Fruit fly (Drosophila melanogaster): ENCODE measurements around the gene Cp7Fb.

Gene Cp7Fb

DNA sequence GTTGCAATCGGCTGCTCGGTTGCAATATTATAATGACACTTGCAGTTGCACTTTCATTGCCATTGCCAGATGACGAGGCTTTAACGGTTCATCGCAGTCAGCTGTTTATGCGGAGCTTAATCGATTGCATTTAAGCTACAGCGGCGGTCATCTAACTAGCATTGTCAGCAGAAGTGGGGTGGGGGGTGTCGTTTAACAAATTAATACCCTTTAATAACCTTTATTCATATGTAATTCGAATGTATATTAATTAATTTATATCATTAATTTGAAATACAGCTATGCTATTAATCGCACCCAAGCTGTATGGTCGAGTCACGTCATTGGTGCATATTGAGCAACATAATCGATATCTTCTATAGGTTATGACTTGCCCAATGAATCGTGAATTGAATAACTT, 19.2 kb downstream of the Cp7Fb start (continued):
- TF ChIP-seq nerfin-1 (tag; optimal IDR thresholded peaks at IDR 0.05), result peak; percentile 72
- no peak for TF ChIP-seq CG16813 (GFP tag; IDR thresholded peaks at IDR 0.05; ENCODE audit: partially characterized antibody)
- peak; percentile 5 for TF ChIP-seq CG18476 (GFP tag; optimal IDR thresholded peaks at IDR 0.05)
- TF ChIP-seq CG12659 (GFP tag; optimal IDR thresholded peaks at IDR 0.05), result peak; percentile 55
- TF ChIP-seq ara (GFP tag; IDR thresholded peaks at IDR 0.05), result peak; percentile 77
- peak; percentile 3 for TF ChIP-seq CG10274 (GFP tag; optimal IDR thresholded peaks at IDR 0.05)
- TF ChIP-seq bab2 (GFP tag; optimal IDR thresholded peaks at IDR 0.05), result no peak
- peak; percentile 85; the same call in 2 of the 3 replicates for TF ChIP-seq ken (GFP tag; IDR thresholded peaks at IDR 0.05)
- no peak for TF ChIP-seq Bteb2 (GFP tag; optimal IDR thresholded peaks at IDR 0.05)
- no peak for TF ChIP-seq Usf (GFP tag; optimal IDR thresholded peaks at IDR 0.05)
- peak; percentile 66 for TF ChIP-seq CG10959 (GFP tag; IDR thresholded peaks at IDR 0.05)
- peak; percentile 55 for TF ChIP-seq nau (GFP tag; optimal IDR thresholded peaks at IDR 0.05)
- peak; percentile 61 for TF ChIP-seq CG3847 (GFP tag; IDR thresholded peaks at IDR 0.05)
- TF ChIP-seq CG7556 (GFP tag; optimal IDR thresholded peaks at IDR 0.05), result peak; percentile 42
- TF ChIP-seq Drgx (GFP tag; IDR thresholded peaks at IDR 0.05), result peak; percentile 88
- no peak for TF ChIP-seq CG2120 (GFP tag; optimal IDR thresholded peaks at IDR 0.05)
- peak; percentile 47 for TF ChIP-seq CG10462 (GFP tag; optimal IDR thresholded peaks at IDR 0.05)
- peak; percentile 83 for TF ChIP-seq Xrp1 (GFP tag; IDR thresholded peaks at IDR 0.05)
- TF ChIP-seq CG11093 (GFP tag; IDR thresholded peaks at IDR 0.05), result peak; percentile 79; the same call in 2 of the 3 replicates
- TF ChIP-seq CG8924 (tag; optimal IDR thresholded peaks at IDR 0.05), result peak; percentile 76
- peak; percentile 39; the same call in 1 of the 2 replicates for TF ChIP-seq CG43689 (GFP tag; IDR thresholded peaks at IDR 0.05)
- TF ChIP-seq scrt (GFP tag; optimal IDR thresholded peaks at IDR 0.05), result peak; percentile 27
- no peak for TF ChIP-seq ab (GFP tag; optimal IDR thresholded peaks at IDR 0.05)
- TF ChIP-seq CG6854 (GFP tag; optimal IDR thresholded peaks at IDR 0.05), result no peak
- TF ChIP-seq Six4 (GFP tag; optimal IDR thresholded peaks at IDR 0.05), result peak; percentile 74
- peak; percentile 47; the same call in 1 of the 2 replicates for TF ChIP-seq wdn (GFP tag; IDR thresholded peaks at IDR 0.05)
- no peak for TF ChIP-seq sd (tag; optimal IDR thresholded peaks at IDR 0.05)
- no peak for TF ChIP-seq pita (GFP tag; optimal IDR thresholded peaks at IDR 0.05)
- TF ChIP-seq CG3281 (GFP tag; optimal IDR thresholded peaks at IDR 0.05), result peak; percentile 37
- TF ChIP-seq chif (GFP tag; optimal IDR thresholded peaks at IDR 0.05), result peak; percentile 14 to 24
- TF ChIP-seq ro (GFP tag; IDR thresholded peaks at IDR 0.05), result peak; percentile 56
- TF ChIP-seq hb (GFP tag; IDR thresholded peaks at IDR 0.05; ENCODE audit: partially characterized antibody), result no peak
- TF ChIP-seq MESR4 (GFP tag; optimal IDR thresholded peaks at IDR 0.05), result no peak
- no peak for TF ChIP-seq sc (optimal IDR thresholded peaks at IDR 0.05)
- TF ChIP-seq sc (GFP tag; optimal IDR thresholded peaks at IDR 0.05), result peak; percentile 59
- TF ChIP-seq Hr51 (GFP tag; optimal IDR thresholded peaks at IDR 0.05), result peak in 1 of 2 experiments; percentile 89
- peak; percentile 64 for TF ChIP-seq CG5245 (GFP tag; optimal IDR thresholded peaks at IDR 0.05)
- TF ChIP-seq CG15601 (tag; optimal IDR thresholded peaks at IDR 0.05), result peak; percentile 66
- TF ChIP-seq Hmr (GFP tag; optimal IDR thresholded peaks at IDR 0.05), result peak; percentile 40
- TF ChIP-seq ERR (GFP tag; optimal IDR thresholded peaks at IDR 0.05), result no peak
- TF ChIP-seq CG17385 (GFP tag; optimal IDR thresholded peaks at IDR 0.05), result peak; percentile 80
- TF ChIP-seq Ssrp (tag; optimal IDR thresholded peaks at IDR 0.05), result peak; percentile 78
- TF ChIP-seq CG2889 (GFP tag; IDR thresholded peaks at IDR 0.05), result peak; percentile 46; the same call in 2 of the 3 replicates
- peak; percentile 87 for TF ChIP-seq onecut (GFP tag; IDR thresholded peaks at IDR 0.05)
- no peak for TF ChIP-seq hbn (GFP tag; IDR thresholded peaks at IDR 0.05; ENCODE audit: partially characterized antibody)
- TF ChIP-seq CG10147 (GFP tag; optimal IDR thresholded peaks at IDR 0.05), result peak; percentile 44
- TF ChIP-seq al (GFP tag; IDR thresholded peaks at IDR 0.05), result 0 out of 2 replicates have a peak, but pooled peaks have one; percentile 31
- peak; percentile 72 for TF ChIP-seq MTF-1 (GFP tag; optimal IDR thresholded peaks at IDR 0.05; ENCODE audit: borderline replicate concordance)
- no peak for TF ChIP-seq Dref (GFP tag; IDR thresholded peaks at IDR 0.05)
- no peak for TF ChIP-seq zfh2 (GFP tag; optimal IDR thresholded peaks at IDR 0.05)
- peak; percentile 18 for TF ChIP-seq CG8944 (GFP tag; optimal IDR thresholded peaks at IDR 0.05)

All from whole organism, embryonic.